Worm (Caenorhabditis elegans): ENCODE measurements around the gene Y56A3A.28.
"Not testable (repeated sequence)": the region's sequence is repeated elsewhere in the genome, so short reads cannot be mapped to it uniquely, and the experiment has no call there.

Gene Y56A3A.28

DNA sequence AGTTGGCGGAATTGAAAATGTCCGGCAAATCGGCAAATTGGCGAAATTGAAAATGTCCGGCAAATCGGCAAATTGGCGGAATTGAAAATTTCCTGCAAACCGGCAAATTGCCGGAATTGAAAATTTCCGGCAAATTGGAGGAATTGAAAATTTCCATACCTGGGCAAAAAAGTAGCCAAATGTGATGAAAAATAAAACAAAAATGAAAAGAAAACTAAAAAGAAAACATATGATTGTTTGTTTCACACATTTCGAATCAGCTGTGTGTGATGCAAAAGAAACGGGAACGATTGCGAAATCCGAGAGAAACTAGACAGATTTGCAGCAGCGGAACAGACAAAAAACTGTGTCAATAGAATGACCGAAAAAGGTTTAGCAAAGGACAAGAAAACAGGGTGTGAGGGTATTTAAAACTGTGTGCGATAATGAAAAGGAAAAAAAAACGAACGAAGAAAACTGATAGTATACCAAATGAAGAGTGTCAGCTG is 34.7 kb upstream of the Y56A3A.28 start:
- TF ChIP-seq nhr-80 (tag; optimal IDR thresholded peaks at IDR 0.05) (peak; percentile 8), cebp-1 (GFP tag; IDR thresholded peaks at IDR 0.05) (peak; percentile 93), cebp-1 (tag; optimal IDR thresholded peaks at IDR 0.05) (peak; percentile 91)

DNA sequence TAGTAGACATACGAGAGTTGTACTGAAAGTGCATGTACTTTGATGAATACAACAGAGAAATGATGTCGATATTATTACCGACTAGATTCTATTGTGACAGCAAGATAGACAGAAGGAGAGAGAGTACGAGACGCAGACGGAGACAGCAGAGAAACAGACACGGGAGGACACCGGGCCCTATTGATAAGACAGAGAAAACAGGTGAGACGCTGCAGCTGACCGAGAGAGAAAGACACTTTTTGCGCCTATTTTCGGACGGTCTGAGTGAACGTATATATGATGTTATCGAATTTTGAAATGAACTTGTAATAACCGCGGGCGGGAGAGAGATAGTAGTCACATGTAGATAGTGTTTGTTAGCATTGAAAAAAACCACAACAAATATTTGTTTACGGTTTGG is 32.1 kb upstream of the Y56A3A.28 start:
- TF ChIP-seq zfh-2 (GFP tag; conservative IDR thresholded peaks at IDR 0.05): peak; percentile 68
- TF ChIP-seq hlh-26 (GFP tag; conservative IDR thresholded peaks at IDR 0.05): no peak
- TF ChIP-seq pbrm-1 (GFP tag; IDR thresholded peaks at IDR 0.05): peak; percentile 54; the same call in 1 of the 2 replicates
- peak; percentile 88 for TF ChIP-seq nhr-80 (tag; optimal IDR thresholded peaks at IDR 0.05)
- TF ChIP-seq aptf-2 (GFP tag; conservative IDR thresholded peaks at IDR 0.05): no peak
- TF ChIP-seq egl-18 (GFP tag; IDR thresholded peaks at IDR 0.05): no peak
- TF ChIP-seq snpc-1.1 (tag; optimal IDR thresholded peaks at IDR 0.05; ENCODE audit: insufficient read depth): no peak
- TF ChIP-seq gei-17 (GFP tag; optimal IDR thresholded peaks at IDR 0.05): no peak
- TF ChIP-seq B0336.3 (GFP tag; IDR thresholded peaks at IDR 0.05): peak; percentile 83; the same call in 1 of the 2 replicates
- no peak for TF ChIP-seq cebp-1 (GFP tag; IDR thresholded peaks at IDR 0.05)
- TF ChIP-seq cebp-1 (tag; optimal IDR thresholded peaks at IDR 0.05): peak; percentile 79
- TF ChIP-seq hmg-20 (GFP tag; IDR thresholded peaks at IDR 0.05): no peak
- TF ChIP-seq madf-6 (GFP tag; IDR thresholded peaks at IDR 0.05): no peak
- TF ChIP-seq mcd-1 (GFP tag; IDR thresholded peaks at IDR 0.05): peak; percentile 42; the same call in 1 of the 2 replicates
- no peak for TF ChIP-seq zim-3 (tag; optimal IDR thresholded peaks at IDR 0.05)
- TF ChIP-seq nfyb-1 (GFP tag; IDR thresholded peaks at IDR 0.05): 0 out of 2 replicates have a peak, but pooled peaks have one; percentile 35
- TF ChIP-seq attf-5 (GFP tag; optimal IDR thresholded peaks at IDR 0.05): peak; percentile 80
- TF ChIP-seq cebp-2 (GFP tag; IDR thresholded peaks at IDR 0.05): no peak
- TF ChIP-seq ama-1 (optimal IDR thresholded peaks at IDR 0.05): no peak
- no peak for TF ChIP-seq ama-1 (GFP tag; optimal IDR thresholded peaks at IDR 0.05)
- TF ChIP-seq lin-40 (tag; optimal IDR thresholded peaks at IDR 0.05): peak; percentile 17
- TF ChIP-seq ztf-26 (tag; optimal IDR thresholded peaks at IDR 0.05): no peak
- TF ChIP-seq hsf-1 (GFP tag; IDR thresholded peaks at IDR 0.05): no peak
- TF ChIP-seq unc-62 (GFP tag; optimal IDR thresholded peaks at IDR 0.05): peak; percentile 42
- TF ChIP-seq dox-1 (GFP tag; IDR thresholded peaks at IDR 0.05): peak; percentile 78
- TF ChIP-seq egrh-3 (GFP tag; IDR thresholded peaks at IDR 0.05): 0 out of 2 replicates have a peak, but pooled peaks have one; percentile 37
- TF ChIP-seq atf-7 (tag; optimal IDR thresholded peaks at IDR 0.05): peak; percentile 52
- TF ChIP-seq hmg-1.2 (GFP tag; IDR thresholded peaks at IDR 0.05): peak; percentile 47; the same call in 1 of the 2 replicates
- no peak for TF ChIP-seq chd-7 (tag; optimal IDR thresholded peaks at IDR 0.05)
- TF ChIP-seq nfya-1 (tag; optimal IDR thresholded peaks at IDR 0.05; ENCODE audit: borderline replicate concordance, insufficient read depth): no peak
- TF ChIP-seq madf-10 (tag; optimal IDR thresholded peaks at IDR 0.05): peak; percentile 10

DNA sequence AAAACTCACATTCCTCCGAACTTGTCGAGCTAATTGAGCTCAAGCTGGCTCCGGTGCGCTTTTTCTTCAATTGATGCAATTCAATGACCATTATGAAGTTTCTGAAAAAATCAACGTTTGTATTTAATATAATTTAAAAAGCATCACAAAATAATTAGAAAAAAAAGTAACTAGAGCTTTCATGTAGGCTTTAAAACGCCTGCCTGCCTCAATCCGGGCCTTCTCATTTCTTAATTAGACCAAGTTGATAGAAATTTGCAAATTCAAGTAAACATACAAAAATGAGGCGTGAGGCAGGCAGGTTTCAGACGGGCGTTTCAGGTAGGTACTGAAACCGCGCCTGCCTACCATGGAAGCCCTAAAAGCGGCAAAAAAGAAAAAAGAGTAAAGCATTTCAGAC is 31.7 kb upstream of the Y56A3A.28 start, which contains the start of gene Y56A3A.33:
Gene Y56A3A.33 (minus strand): TSS at position 101 of the 400 bp plus-strand sequence.
- TF ChIP-seq madf-6 (GFP tag; IDR thresholded peaks at IDR 0.05): no peak
- TF ChIP-seq F52B5.7 (tag; optimal IDR thresholded peaks at IDR 0.05): no peak
- no peak for TF ChIP-seq K11D2.4 (GFP tag; IDR thresholded peaks at IDR 0.05)

DNA sequence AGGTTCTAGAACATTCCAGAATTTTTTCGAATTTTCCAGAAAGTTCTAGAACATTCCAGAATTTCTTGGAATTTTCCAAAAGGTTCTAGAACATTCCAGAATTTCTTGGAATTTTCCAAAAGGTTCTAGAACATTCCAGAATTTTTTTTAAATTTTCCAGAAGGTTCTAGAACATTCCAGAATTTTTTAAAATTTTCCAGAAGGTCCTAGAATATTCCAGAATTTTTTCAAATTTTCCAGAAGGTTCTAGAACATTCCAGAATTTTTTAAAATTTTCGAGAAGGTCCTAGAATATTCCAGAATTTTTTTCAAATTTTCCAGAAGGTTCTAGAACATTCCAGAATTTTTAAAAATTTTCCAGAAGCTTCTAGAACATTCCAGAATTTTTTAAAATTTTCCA is 30.3 kb upstream of the Y56A3A.28 start:
- TF ChIP-seq dox-1 (GFP tag; IDR thresholded peaks at IDR 0.05) (peak; percentile 20; the same call in 1 of the 2 replicates), madf-6 (GFP tag; IDR thresholded peaks at IDR 0.05) (0 out of 2 replicates have a peak, but pooled peaks have one; percentile 21), hsf-1 (GFP tag; IDR thresholded peaks at IDR 0.05) (peak; percentile 96), rpc-1 (optimal IDR thresholded peaks at IDR 0.05) (peak; percentile 43)
- TF ChIP-seq rpc-1 (tag; optimal IDR thresholded peaks at IDR 0.05): not testable (repeated sequence)

Data from whole organism, young adult.